Worm (Caenorhabditis elegans): ENCODE measurements around the gene str-173.

ce11 chrIV:4909039-4909438 is 47.5 kb downstream of the str-173 start, which contains the start of gene str-159:
- TF ChIP-seq W03F9.2 (tag; optimal IDR thresholded peaks at IDR 0.05) (no peak), dao-5 (tag; optimal IDR thresholded peaks at IDR 0.05) (no peak)

All from whole organism, L4/young adult.